Worm (Caenorhabditis elegans) whole organism, L4/young adult: ENCODE data around the gene C07G1.6.

Experiments used
- W03F9.2 ChIP-seq: fragments of 150-350 bp; optimal IDR thresholded peaks from 2 replicates; lab custom pipeline; 2014; ENCODE audit warnings: missing biosample characterization, missing genetic modification characterization
- dao-5 ChIP-seq: sonication (generic microtip); optimal IDR thresholded peaks from 2 replicates; lab custom pipeline; 2016; ENCODE audit warnings: missing genotype, missing genetic modification characterization, moderate library complexity, missing compliant biosample characterization
- him-1 ChIP-seq: sonication (generic microtip); optimal IDR thresholded peaks from 2 replicates; lab custom pipeline; 2016; ENCODE audit warnings: missing genotype, missing genetic modification reagents, missing genetic modification characterization, missing compliant biosample characterization

C07G1.6 gene

ce11 chrIV:8210300-8210699 is at the start of gene C07G1.6:
C07G1.6 (minus strand) TSS chrIV:8210400.
- TF ChIP-seq him-1 (tag; lab: Kevin White, UChicago) (no peak), dao-5 (tag; lab: Kevin White, UChicago) (no peak), W03F9.2 (tag; lab: Kevin White, UChicago) (no peak)

ce11 chrIV:8259904-8260303 is 49.7 kb upstream of the C07G1.6 start, which contains the start of gene K07H8.7:
K07H8.7 (minus strand) TSS chrIV:8260004.
- TF ChIP-seq dao-5 (tag; lab: Kevin White, UChicago): no peak
- TF ChIP-seq him-1 (tag; lab: Kevin White, UChicago): no peak
- no peak for TF ChIP-seq W03F9.2 (tag; lab: Kevin White, UChicago)

DNA sequence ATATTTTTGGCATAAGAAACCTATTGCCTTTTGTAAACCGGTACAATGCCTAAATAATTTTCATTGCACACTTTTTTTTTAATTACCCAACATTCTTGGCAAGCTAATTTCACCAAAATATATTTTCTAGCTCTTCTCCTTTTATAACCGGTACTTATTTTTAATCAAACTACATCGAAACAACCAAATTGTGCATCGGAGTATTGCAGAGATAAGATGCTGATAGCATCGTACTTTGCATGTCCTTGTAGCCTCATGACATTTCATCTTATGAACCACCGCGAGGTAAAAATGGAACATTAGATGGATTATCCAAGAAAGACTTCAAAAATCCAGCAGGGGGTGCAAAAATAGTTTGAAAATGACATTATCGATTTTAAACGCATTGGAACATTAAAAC is 45.0 kb upstream of the C07G1.6 start:
- TF ChIP-seq him-1 (tag; lab: Kevin White, UChicago) (no peak), dao-5 (tag; lab: Kevin White, UChicago) (no peak), W03F9.2 (tag; lab: Kevin White, UChicago) (no peak)

- TF ChIP-seq W03F9.2 (tag; lab: Kevin White, UChicago) (no peak), him-1 (tag; lab: Kevin White, UChicago) (no peak), dao-5 (tag; lab: Kevin White, UChicago) (no peak)
These were observed 44.0 kb upstream of the C07G1.6 start for ce11 chrIV:8254193-8254592.

DNA sequence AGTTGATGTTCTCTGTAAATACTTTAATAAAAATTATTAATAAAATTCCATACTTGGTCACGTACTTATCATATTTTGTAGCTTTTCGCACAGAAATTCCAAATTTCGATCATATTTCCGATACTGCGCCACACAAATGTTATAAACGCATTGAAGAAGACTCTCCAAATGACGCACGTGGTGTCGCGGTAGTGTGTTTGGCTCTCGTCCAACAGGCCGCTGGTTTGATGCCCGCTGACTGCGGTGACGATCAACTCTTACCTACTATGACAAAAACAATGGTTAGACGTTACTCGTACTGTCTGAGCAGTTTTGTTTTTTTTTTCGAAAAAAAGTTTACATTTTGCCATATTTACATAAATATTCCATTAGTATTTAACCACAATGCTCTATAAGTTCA is 42.7 kb upstream of the C07G1.6 start:
- TF ChIP-seq him-1 (tag; lab: Kevin White, UChicago) (peak; percentile 60), dao-5 (tag; lab: Kevin White, UChicago) (peak; percentile 91), W03F9.2 (tag; lab: Kevin White, UChicago) (peak; percentile 69)

- no peak for TF ChIP-seq him-1 (tag; lab: Kevin White, UChicago)
- TF ChIP-seq W03F9.2 (tag; lab: Kevin White, UChicago): no peak
These were observed 41.1 kb upstream of the C07G1.6 start for ce11 chrIV:8251346-8251745.

- TF ChIP-seq W03F9.2 (tag; lab: Kevin White, UChicago): no peak
These were observed 37.1 kb upstream of the C07G1.6 start for ce11 chrIV:8247341-8247740.

DNA sequence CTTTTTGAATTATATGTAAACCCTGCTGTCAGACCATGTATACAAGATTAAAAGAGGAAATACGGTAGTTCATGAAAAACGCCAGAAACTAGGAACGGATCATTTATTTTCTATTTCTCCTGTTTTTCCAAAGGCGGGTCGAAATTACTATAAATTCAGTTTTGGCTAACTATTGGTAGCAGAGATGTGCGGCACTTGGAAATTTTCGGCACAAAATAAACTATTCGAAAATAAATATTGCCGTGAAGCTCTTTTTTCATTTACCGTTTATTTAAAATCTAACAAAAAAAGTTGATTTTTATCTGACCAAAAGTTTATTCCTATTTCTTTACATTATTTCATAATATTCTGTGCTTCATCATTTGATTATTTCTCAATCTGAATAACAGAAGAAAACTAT is 33.9 kb upstream of the C07G1.6 start, which contains the start of gene T09A12.1:
T09A12.1 (plus strand) TSS at position 301 of the 400 bp plus-strand sequence.
- TF ChIP-seq W03F9.2 (tag; lab: Kevin White, UChicago): no peak
- no peak for TF ChIP-seq him-1 (tag; lab: Kevin White, UChicago)
- no peak for TF ChIP-seq dao-5 (tag; lab: Kevin White, UChicago)

DNA sequence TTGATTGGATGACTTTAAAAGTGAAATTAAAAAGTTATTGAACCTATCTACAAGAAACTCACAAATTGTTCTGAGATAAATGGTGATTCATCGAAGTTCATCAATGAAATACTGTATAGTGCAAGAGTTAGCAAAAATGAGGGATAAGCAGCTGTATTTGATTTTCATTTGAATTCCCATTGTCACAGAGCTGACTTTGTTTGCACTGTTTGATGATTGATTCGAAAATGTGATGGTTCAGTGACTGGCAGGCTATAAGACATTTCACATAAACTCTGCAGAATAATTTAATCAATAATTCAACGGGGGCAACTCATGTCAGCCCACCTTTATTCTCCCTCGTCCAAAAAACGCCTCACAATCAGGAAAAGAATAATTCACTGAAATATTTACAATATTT is 33.4 kb upstream of the C07G1.6 start, which contains the start of gene T09A12.8:
T09A12.8 (minus strand) TSS at position 101 of the 400 bp plus-strand sequence.
- TF ChIP-seq him-1 (tag; lab: Kevin White, UChicago) (no peak), W03F9.2 (tag; lab: Kevin White, UChicago) (no peak), dao-5 (tag; lab: Kevin White, UChicago) (no peak)

- TF ChIP-seq dao-5 (tag; lab: Kevin White, UChicago) (no peak), him-1 (tag; lab: Kevin White, UChicago) (no peak), W03F9.2 (tag; lab: Kevin White, UChicago) (no peak)
These were observed 33.0 kb upstream of the C07G1.6 start for ce11 chrIV:8243170-8243569.

DNA sequence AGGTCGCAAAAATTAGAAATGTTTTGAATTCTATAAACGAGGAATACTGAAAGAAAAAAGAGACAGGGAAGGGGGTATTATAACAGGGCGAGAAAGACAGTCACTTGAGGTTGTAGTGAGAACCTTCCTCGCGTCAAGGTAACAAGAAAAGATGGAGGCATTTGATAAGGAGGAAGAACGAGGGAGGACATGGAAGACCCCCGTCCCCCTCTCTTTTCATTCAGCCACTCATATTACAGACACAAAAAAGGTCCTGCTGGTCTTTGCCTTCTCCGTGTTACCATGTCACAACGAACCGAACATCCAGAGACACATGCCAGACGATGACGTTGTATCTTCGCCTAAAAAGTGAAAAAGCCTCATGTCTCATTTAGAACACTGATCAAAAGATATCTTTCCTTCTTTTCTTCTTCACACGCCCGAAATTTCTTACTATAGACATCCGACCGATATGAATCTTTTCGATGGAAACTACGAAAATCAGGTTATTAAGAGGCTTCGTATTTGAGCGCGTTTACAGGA is 31.2 kb upstream of the C07G1.6 start:
- no peak for TF ChIP-seq W03F9.2 (tag; lab: Kevin White, UChicago)
- TF ChIP-seq him-1 (tag; lab: Kevin White, UChicago): no peak
- no peak for TF ChIP-seq dao-5 (tag; lab: Kevin White, UChicago)

- TF ChIP-seq dao-5 (tag; lab: Kevin White, UChicago): no peak
These were observed 29.4 kb upstream of the C07G1.6 start for ce11 chrIV:8239584-8239983.

- no peak for TF ChIP-seq him-1 (tag; lab: Kevin White, UChicago)
- no peak for TF ChIP-seq dao-5 (tag; lab: Kevin White, UChicago)
- no peak for TF ChIP-seq W03F9.2 (tag; lab: Kevin White, UChicago)
These were observed 26.3 kb upstream of the C07G1.6 start, which contains the start of gene nhr-66 for ce11 chrIV:8236502-8236901. nhr-66 (minus strand) TSS chrIV:8236602.

DNA sequence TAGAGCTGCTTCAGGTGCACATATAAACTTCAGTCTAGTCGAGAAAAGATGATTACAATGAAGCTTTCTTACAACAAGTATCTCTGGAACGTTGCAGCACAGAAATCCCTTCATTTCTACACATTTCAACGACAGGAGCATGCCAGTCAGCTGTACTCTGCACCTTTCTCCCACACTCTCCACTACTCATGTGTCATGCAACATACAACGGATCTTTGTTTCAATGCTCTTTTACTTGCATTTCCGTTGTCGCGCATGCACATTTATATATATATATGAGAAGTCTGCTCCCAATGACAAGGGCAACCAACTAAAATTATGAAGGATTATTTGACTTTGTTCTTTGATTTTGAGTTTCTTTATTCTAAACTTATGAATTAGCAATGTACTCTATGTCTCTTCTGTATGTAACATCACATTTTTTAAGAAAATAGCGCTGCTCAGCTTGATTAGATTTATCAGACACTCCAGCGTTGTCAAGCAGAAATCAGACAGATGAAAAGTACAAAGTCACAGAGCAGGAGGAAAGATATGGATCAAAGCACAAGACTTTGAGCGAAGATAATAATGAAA is 25.0 kb upstream of the C07G1.6 start:
- TF ChIP-seq dao-5 (tag; lab: Kevin White, UChicago): no peak
- TF ChIP-seq him-1 (tag; lab: Kevin White, UChicago): no peak
- no peak for TF ChIP-seq W03F9.2 (tag; lab: Kevin White, UChicago)
